Fruit fly (Drosophila melanogaster) whole organism, adult: ENCODE data around the gene VhaM9.7-a.

Experiments
- CG33017 ChIP-seq: fragments of 200-800 bp; sonication (Bioruptor generic); optimal IDR thresholded peaks from 2 replicates; lab custom pipeline; 2018; ENCODE audit warnings: missing biosample characterization, mild to moderate bottlenecking, missing genetic modification characterization, moderate library complexity
- CG5204 ChIP-seq: fragments of 200-800 bp; sonication (Bioruptor generic); optimal IDR thresholded peaks from 2 replicates; lab custom pipeline; 2016; ENCODE audit warnings: missing biosample characterization, missing genetic modification characterization
- Clk ChIP-seq: fragments of 200-800 bp; sonication (Bioruptor generic); optimal IDR thresholded peaks from 2 replicates; lab custom pipeline; 2017; ENCODE audit warnings: missing biosample characterization, missing genetic modification characterization
- tj ChIP-seq: fragments of 200-800 bp; sonication (Bioruptor generic); optimal IDR thresholded peaks from 3 replicates; lab custom pipeline; 2017; ENCODE audit warnings: missing biosample characterization, mild to moderate bottlenecking, missing genetic modification characterization, moderate library complexity

- no peak for TF ChIP-seq tj (GFP tag; lab: Kevin White, UChicago)
- TF ChIP-seq CG5204 (GFP tag; lab: Kevin White, UChicago): peak; percentile 40
- TF ChIP-seq Clk (GFP tag; lab: Kevin White, UChicago): no peak
- no peak for TF ChIP-seq CG33017 (tag; lab: Kevin White, UChicago)
These were observed at the start of gene VhaM9.7-a, which contains the start of gene CG11586 for dm6 chr3L:4262384-4262783.
